Fruit fly (Drosophila melanogaster) whole organism, pupa: ENCODE measurements around the gene SelT.

Experiments
- CG10348 ChIP-seq: fragments of 200-800 bp; sonication (Bioruptor generic); IDR thresholded peaks from 2 replicates; pipeline ENCODE4 v1.3.6; 2022; ENCODE audit warnings: missing biosample characterization, missing genetic modification characterization
- CG12605 ChIP-seq: fragments of 200-800 bp; sonication (Bioruptor generic); IDR thresholded peaks from 2 replicates; pipeline ENCODE4 v1.3.6; 2022; ENCODE audit warnings: missing biosample characterization, missing genetic modification characterization
- CG13204 ChIP-seq: fragments of 200-800 bp; sonication (Bioruptor generic); optimal IDR thresholded peaks from 2 replicates; lab custom pipeline; 2018; ENCODE audit warnings: missing biosample characterization, mild to moderate bottlenecking, missing genetic modification characterization, moderate library complexity
- CG14655 ChIP-seq: fragments of 200-800 bp; sonication (Bioruptor generic); optimal IDR thresholded peaks from 3 replicates; lab custom pipeline; 2017; ENCODE audit warnings: mild to moderate bottlenecking, missing biosample characterization, missing genetic modification reagents, missing genetic modification characterization
- CG15710 ChIP-seq: fragments of 200-800 bp; sonication (Bioruptor generic); optimal IDR thresholded peaks from 2 replicates; lab custom pipeline; 2018; ENCODE audit warnings: missing biosample characterization, mild to moderate bottlenecking, missing genetic modification characterization, moderate library complexity
- CG17806 ChIP-seq: fragments of 200-800 bp; sonication (Bioruptor generic); optimal IDR thresholded peaks from 2 replicates; lab custom pipeline; 2018; ENCODE audit warnings: missing biosample characterization, mild to moderate bottlenecking, missing genetic modification characterization, moderate library complexity
- CG32121 ChIP-seq: fragments of 200-800 bp; sonication (Bioruptor generic); IDR thresholded peaks from 2 replicates; pipeline ENCODE4 v1.3.6; 2022; ENCODE audit warnings: missing biosample characterization, missing genetic modification characterization
- CG34367 ChIP-seq: fragments of 200-800 bp; sonication (Bioruptor generic); optimal IDR thresholded peaks from 2 replicates; lab custom pipeline; 2018; ENCODE audit warnings: missing biosample characterization, mild to moderate bottlenecking, missing genetic modification characterization
- CG4496 ChIP-seq: fragments of 200-800 bp; sonication (Bioruptor generic); IDR thresholded peaks from 3 replicates; pipeline ENCODE4 v1.3.6; 2022; ENCODE audit warnings: missing biosample characterization, missing genetic modification characterization
- CG8159 ChIP-seq: fragments of 200-800 bp; sonication (Bioruptor generic); optimal IDR thresholded peaks from 3 replicates; lab custom pipeline; 2018; ENCODE audit warnings: missing biosample characterization, mild to moderate bottlenecking, missing genetic modification characterization, moderate library complexity
- CG8301 ChIP-seq: fragments of 200-800 bp; sonication (Bioruptor generic); optimal IDR thresholded peaks from 2 replicates; lab custom pipeline; 2018; ENCODE audit warnings: missing biosample characterization, mild to moderate bottlenecking, missing genetic modification characterization
- CG9948 ChIP-seq: fragments of 200-800 bp; sonication (Bioruptor generic); optimal IDR thresholded peaks from 2 replicates; lab custom pipeline; 2018; ENCODE audit warnings: missing biosample characterization, mild to moderate bottlenecking, missing genetic modification characterization, moderate library complexity
- D1 ChIP-seq: fragments of 200-800 bp; sonication (Bioruptor generic); optimal IDR thresholded peaks from 2 replicates; lab custom pipeline; 2018; ENCODE audit warnings: missing biosample characterization, mild to moderate bottlenecking, missing genetic modification characterization, moderate library complexity
- EcR ChIP-seq: fragments of 200-800 bp; sonication (Bioruptor generic); optimal IDR thresholded peaks from 3 replicates; lab custom pipeline; 2019; ENCODE audit warnings: missing biosample characterization, missing genetic modification characterization, mild to moderate bottlenecking, moderate library complexity, missing genetic modification reagents
- Ets98B ChIP-seq: fragments of 200-800 bp; sonication (Bioruptor generic); IDR thresholded peaks from 2 replicates; pipeline ENCODE4 v1.3.6; 2022; ENCODE audit warnings: missing biosample characterization, missing genetic modification characterization
- Pif1A ChIP-seq: fragments of 200-800 bp; sonication (Bioruptor generic); optimal IDR thresholded peaks from 3 replicates; lab custom pipeline; 2016; ENCODE audit warnings: missing biosample characterization, missing genetic modification characterization
- Pif1B ChIP-seq: fragments of 200-800 bp; sonication (Bioruptor generic); optimal IDR thresholded peaks from 3 replicates; lab custom pipeline; 2016; ENCODE audit warnings: missing biosample characterization, missing genetic modification characterization
- Snoo ChIP-seq: fragments of 200-800 bp; sonication (Bioruptor generic); optimal IDR thresholded peaks from 3 replicates; lab custom pipeline; 2017; ENCODE audit warnings: missing biosample characterization, mild to moderate bottlenecking, missing genetic modification characterization, inconsistent platforms
- fd96Ca ChIP-seq: fragments of 200-800 bp; sonication (Bioruptor generic); IDR thresholded peaks from 3 replicates; pipeline ENCODE4 v1.3.6; 2022; ENCODE audit warnings: missing biosample characterization, missing genetic modification characterization
- gl ChIP-seq: fragments of 200-800 bp; sonication (Bioruptor generic); optimal IDR thresholded peaks from 2 replicates; lab custom pipeline; 2018; ENCODE audit warnings: missing biosample characterization, mild to moderate bottlenecking, missing genetic modification characterization
- rn ChIP-seq: fragments of 200-800 bp; sonication (Bioruptor generic); IDR thresholded peaks from 2 replicates; pipeline ENCODE4 v1.3.6; 2022; ENCODE audit warnings: missing biosample characterization, missing genetic modification characterization

SelT gene

dm6 chr2L:5010784-5011260, at the start of gene SelT, which contains the start of the genes CG31917 and Tfb5:
Gene SelT, plus strand, starts transcription at chr2L:5010922.
Gene CG31917, minus strand, starts transcription at chr2L:5010834.
Gene Tfb5, minus strand, starts transcription at chr2L:5010834.
- TF ChIP-seq CG17806 (tag; lab: Kevin White, UChicago), result peak; percentile 13
- no peak for TF ChIP-seq CG12605
- peak; percentile 31 for TF ChIP-seq CG8159 (tag; lab: Kevin White, UChicago)
- no peak for TF ChIP-seq CG14655 (GFP tag; lab: Kevin White, UChicago)
- peak; percentile 43 for TF ChIP-seq CG15710
- TF ChIP-seq EcR (GFP tag; lab: Kevin White, UChicago), result peak; percentile 29

dm6 chr2L:4965420-4965819, 45.3 kb upstream of the SelT start, which contains the start of gene CG34125:
Gene CG34125, plus strand, starts transcription at chr2L:4965673.
- TF ChIP-seq CG15710 (no peak), CG12605 (no peak), Snoo (tag; lab: Kevin White, UChicago) (no peak), CG8301 (tag; lab: Kevin White, UChicago) (no peak), CG13204 (GFP tag; lab: Kevin White, UChicago) (no peak), CG17806 (tag; lab: Kevin White, UChicago) (no peak), EcR (GFP tag; lab: Kevin White, UChicago) (no peak), CG4496 (GFP tag; lab: Robert Waterston, UW) (no peak), Pif1B (GFP tag; lab: Kevin White, UChicago) (no peak), rn (GFP tag; lab: Robert Waterston, UW) (no peak), Pif1A (GFP tag; lab: Kevin White, UChicago) (no peak), CG9948 (tag; lab: Kevin White, UChicago) (no peak), Ets98B (no peak), CG34367 (no peak), D1 (tag; lab: Kevin White, UChicago) (no peak), CG10348 (GFP tag; lab: Robert Waterston, UW) (no peak), gl (tag; lab: Kevin White, UChicago) (no peak), CG32121 (GFP tag; lab: Robert Waterston, UW) (no peak)

dm6 chr2L:4965923-4966322, 44.8 kb upstream of the SelT start:
- TF ChIP-seq CG14655 (GFP tag; lab: Kevin White, UChicago) (no peak), rn (GFP tag; lab: Robert Waterston, UW) (no peak), EcR (GFP tag; lab: Kevin White, UChicago) (no peak), CG8159 (tag; lab: Kevin White, UChicago) (no peak), CG10348 (GFP tag; lab: Robert Waterston, UW) (no peak), CG17806 (tag; lab: Kevin White, UChicago) (no peak), gl (tag; lab: Kevin White, UChicago) (no peak), CG9948 (tag; lab: Kevin White, UChicago) (no peak), CG8301 (tag; lab: Kevin White, UChicago) (no peak), CG34367 (no peak), fd96Ca (GFP tag; lab: Robert Waterston, UW) (no peak), Ets98B (no peak), Pif1B (GFP tag; lab: Kevin White, UChicago) (no peak), Pif1A (GFP tag; lab: Kevin White, UChicago) (no peak), CG4496 (GFP tag; lab: Robert Waterston, UW) (no peak), D1 (tag; lab: Kevin White, UChicago) (no peak), CG13204 (GFP tag; lab: Kevin White, UChicago) (no peak), Snoo (tag; lab: Kevin White, UChicago) (no peak), CG12605 (no peak)

dm6 chr2L:4967511-4967910, 43.2 kb upstream of the SelT start, which contains the start of gene eIF3i:
Gene eIF3i, minus strand, starts transcription at chr2L:4967775.
- TF ChIP-seq D1 (tag; lab: Kevin White, UChicago), result no peak
- TF ChIP-seq CG14655 (GFP tag; lab: Kevin White, UChicago), result no peak
- no peak for TF ChIP-seq CG12605
- no peak for TF ChIP-seq CG8159 (tag; lab: Kevin White, UChicago)
- TF ChIP-seq fd96Ca (GFP tag; lab: Robert Waterston, UW), result no peak

- TF ChIP-seq CG17806 (tag; lab: Kevin White, UChicago) (no peak), D1 (tag; lab: Kevin White, UChicago) (no peak), Pif1B (GFP tag; lab: Kevin White, UChicago) (no peak)
Observed at dm6 chr2L:4968767-4969166, 42.0 kb upstream of the SelT start, which contains the start of the genes Scox and Polr1C. Gene Scox, minus strand, starts transcription at chr2L:4968935. Gene Polr1C, plus strand, starts transcription at chr2L:4969004.

- TF ChIP-seq CG17806 (tag; lab: Kevin White, UChicago) (no peak), CG13204 (GFP tag; lab: Kevin White, UChicago) (no peak), CG9948 (tag; lab: Kevin White, UChicago) (no peak), CG8301 (tag; lab: Kevin White, UChicago) (no peak), gl (tag; lab: Kevin White, UChicago) (no peak), fd96Ca (GFP tag; lab: Robert Waterston, UW) (no peak), EcR (GFP tag; lab: Kevin White, UChicago) (no peak), CG32121 (GFP tag; lab: Robert Waterston, UW) (no peak)
Observed at dm6 chr2L:4971329-4971798, 39.4 kb upstream of the SelT start, which contains the start of gene CG14043. Gene CG14043, plus strand, starts transcription at chr2L:4971702.
